Fruit fly (Drosophila melanogaster): ENCODE results near the gene awd.

DNA sequence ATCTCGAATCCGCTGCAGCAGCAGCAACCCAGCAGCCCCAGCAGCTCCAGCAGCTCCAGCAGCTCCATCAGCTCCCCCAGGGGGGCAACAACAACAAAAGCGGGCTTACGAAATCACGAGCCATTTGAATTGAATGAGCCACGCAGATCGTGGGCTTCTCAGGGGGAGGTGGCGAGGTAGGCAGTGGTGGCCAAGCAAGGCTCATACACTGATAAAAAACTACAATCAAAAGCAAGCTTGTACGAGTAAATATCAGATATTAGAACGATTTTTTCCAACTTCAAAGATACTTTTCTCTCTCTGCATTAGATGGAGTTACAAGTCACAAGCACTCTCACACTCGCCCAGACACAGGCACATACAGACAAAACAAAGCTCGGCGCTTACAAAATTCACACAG lies 36.7 kb downstream of the awd start:
- no peak for TF ChIP-seq CG32264 (GFP tag; optimal IDR thresholded peaks at IDR 0.05)
- no peak for TF ChIP-seq Rel (GFP tag; optimal IDR thresholded peaks at IDR 0.05)
- no peak for TF ChIP-seq Rel (tag; optimal IDR thresholded peaks at IDR 0.05)
- no peak for TF ChIP-seq usp (GFP tag; optimal IDR thresholded peaks at IDR 0.05)
- no peak for TF ChIP-seq woc (GFP tag; optimal IDR thresholded peaks at IDR 0.05)
- TF ChIP-seq Hr78 (GFP tag; optimal IDR thresholded peaks at IDR 0.05) = no peak
- TF ChIP-seq h (GFP tag; optimal IDR thresholded peaks at IDR 0.05) = peak; percentile 54
- TF ChIP-seq foxo (GFP tag; optimal IDR thresholded peaks at IDR 0.05) = peak in 1 of 2 experiments; percentile 49
- no peak for TF ChIP-seq Jra (GFP tag; optimal IDR thresholded peaks at IDR 0.05)
- TF ChIP-seq dl (GFP tag; optimal IDR thresholded peaks at IDR 0.05; ENCODE audit: insufficient read depth in 1 of 2, partially characterized antibody in 2 of 2) = no peak
- no peak for TF ChIP-seq brk (GFP tag; optimal IDR thresholded peaks at IDR 0.05)
- peak; percentile 35 for TF ChIP-seq ey (GFP tag; optimal IDR thresholded peaks at IDR 0.05)
- no peak for TF ChIP-seq CG9705 (GFP tag; optimal IDR thresholded peaks at IDR 0.05)
- TF ChIP-seq sv (GFP tag; optimal IDR thresholded peaks at IDR 0.05) = no peak

All from whole organism, wandering third instar larva.